Worm (Caenorhabditis elegans) whole organism, late embryonic: Measurements from ENCODE around the gene peb-1.

Experiments
- ets-4 ChIP-seq: sonication (generic microtip); optimal IDR thresholded peaks from 2 replicates; lab custom pipeline; 2016; ENCODE audit warnings: missing genetic modification characterization, missing compliant biosample characterization
- fkh-6 ChIP-seq: sonication (generic microtip); optimal IDR thresholded peaks from 2 replicates; lab custom pipeline; 2016; ENCODE audit warnings: missing genetic modification characterization, missing compliant biosample characterization
- nhr-11 ChIP-seq: fragments of 150-350 bp; optimal IDR thresholded peaks from 2 replicates; lab custom pipeline; 2014; ENCODE audit warnings: missing biosample characterization, missing genetic modification characterization
- unc-42 ChIP-seq: sonication (generic microtip); optimal IDR thresholded peaks from 2 replicates; lab custom pipeline; 2016; ENCODE audit warnings: missing genotype, missing genetic modification characterization, missing compliant biosample characterization
- unc-86 ChIP-seq: sonication (generic microtip); optimal IDR thresholded peaks from 2 replicates; lab custom pipeline; 2016; ENCODE audit warnings: missing genetic modification characterization, missing compliant biosample characterization
- zip-5 ChIP-seq: sonication (generic microtip); optimal IDR thresholded peaks from 2 replicates; lab custom pipeline; 2016; ENCODE audit warnings: missing genetic modification characterization, missing compliant biosample characterization

ce11 chrX:2246908-2247307 is 36.1 kb downstream of the peb-1 start, which contains the start of gene AH9.1:
- no peak for TF ChIP-seq unc-86
- no peak for TF ChIP-seq zip-5 (tag; lab: Kevin White, UChicago)
- no peak for TF ChIP-seq unc-42
- no peak for TF ChIP-seq nhr-11
- no peak for TF ChIP-seq fkh-6 (tag; lab: Kevin White, UChicago)
- TF ChIP-seq ets-4, result no peak
